Fruit fly (Drosophila melanogaster) S2 (cell line): ENCODE measurements around the gene CG15894.

Experiments
- CG8478 ChIP-seq: fragments of >200 bp; optimal IDR thresholded peaks from 2 replicates; lab custom pipeline; 2018
- CTCF ChIP-seq, 2 experiments: fragments of >200 bp; optimal IDR thresholded peaks; 2 replicates each; lab custom pipeline; 2018

- TF ChIP-seq CTCF (optimal IDR thresholded peaks at IDR 0.05; lab: Kevin White, UChicago) (no peak), CG8478 (lab: Kevin White, UChicago) (no peak)
Measured at dm6 chrX:6376748-6377147, 67.7 kb downstream of the CG15894 start.
